Fruit fly (Drosophila melanogaster): ENCODE results near the gene NimC3.

dm6 chr2L:14023136-14024050 lies 3.4 kb upstream of the NimC3 start:
- TF ChIP-seq insv (optimal IDR thresholded peaks at IDR 0.05) = no peak
- TF ChIP-seq Myc (optimal IDR thresholded peaks at IDR 0.05) = no peak
- no peak for TF ChIP-seq ttk (optimal IDR thresholded peaks at IDR 0.05)
- no peak for TF ChIP-seq h (optimal IDR thresholded peaks at IDR 0.05)
- no peak for TF ChIP-seq psq (optimal IDR thresholded peaks at IDR 0.05)
